Worm (Caenorhabditis elegans) whole organism, mixed stage, embryonic: ENCODE data around the gene K08E5.6.

Experiments
- bed-3 ChIP-seq: fragments of 200-800 bp; sonication (Bioruptor generic); optimal IDR thresholded peaks from 3 replicates; lab custom pipeline; 2018; ENCODE audit warnings: mild to moderate bottlenecking, missing genetic modification characterization, moderate library complexity, missing compliant biosample characterization
- ceh-39 ChIP-seq: fragments of 150-350 bp; optimal IDR thresholded peaks from 2 replicates; lab custom pipeline; 2014; ENCODE audit warnings: missing biosample characterization, missing genetic modification characterization
- lsy-2 ChIP-seq: fragments of 150-350 bp; optimal IDR thresholded peaks from 2 replicates; lab custom pipeline; 2014; ENCODE audit warnings: missing biosample characterization, missing genetic modification characterization
- nhr-237 ChIP-seq: fragments of 150-350 bp; optimal IDR thresholded peaks from 2 replicates; lab custom pipeline; 2014; ENCODE audit warnings: missing biosample characterization, missing genetic modification characterization
- nhr-28 ChIP-seq: fragments of 150-350 bp; optimal IDR thresholded peaks from 2 replicates; lab custom pipeline; 2014; ENCODE audit warnings: missing biosample characterization, missing genetic modification characterization
- nhr-76 ChIP-seq: sonication (generic microtip); optimal IDR thresholded peaks from 2 replicates; lab custom pipeline; 2017; ENCODE audit warnings: missing biosample characterization, missing genetic modification characterization
- snpc-4 ChIP-seq: fragments of 150-350 bp; optimal IDR thresholded peaks from 2 replicates; lab custom pipeline; 2014; ENCODE audit warnings: missing biosample characterization, missing genetic modification characterization
- unc-120 ChIP-seq: sonication (generic microtip); optimal IDR thresholded peaks from 2 replicates; lab custom pipeline; 2017; ENCODE audit warnings: missing genetic modification characterization, missing compliant biosample characterization; ENCODE audit not compliant: poor library complexity, severe bottlenecking
- unc-62 ChIP-seq: fragments of 150-350 bp; optimal IDR thresholded peaks from 2 replicates; lab custom pipeline; 2014; ENCODE audit warnings: missing biosample characterization, missing genetic modification reagents, missing genetic modification characterization
- ztf-11 ChIP-seq: fragments of 150-350 bp; optimal IDR thresholded peaks from 2 replicates; lab custom pipeline; 2014; ENCODE audit warnings: missing biosample characterization, missing genetic modification characterization

DNA sequence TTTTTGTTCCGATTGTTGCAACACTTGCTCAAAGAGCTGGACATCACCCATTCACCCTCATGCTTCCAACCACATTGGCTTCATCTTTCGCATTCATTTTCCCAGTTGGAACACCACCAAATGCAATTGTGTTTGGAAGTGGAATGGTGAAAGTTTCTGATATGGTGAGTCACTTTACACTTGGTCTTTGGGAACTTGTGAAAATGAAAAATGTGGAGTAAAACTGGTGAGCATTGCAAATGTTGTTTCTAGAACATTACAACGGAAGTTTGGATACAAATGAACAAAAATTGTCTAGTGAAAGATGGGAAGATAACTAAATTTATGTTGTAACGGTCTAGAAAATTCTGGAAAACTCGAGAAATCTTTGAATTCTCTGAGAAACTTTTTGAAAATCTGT lies 15.4 kb downstream of the K08E5.6 start:
- TF ChIP-seq nhr-76 (tag; lab: Kevin White, UChicago), result no peak
- TF ChIP-seq ztf-11 (tag; lab: Kevin White, UChicago), result no peak
- TF ChIP-seq lsy-2 (tag; lab: Kevin White, UChicago), result no peak
- no peak for TF ChIP-seq nhr-28 (tag; lab: Kevin White, UChicago)
- TF ChIP-seq ceh-39 (tag; lab: Kevin White, UChicago), result no peak
- TF ChIP-seq unc-62 (GFP tag; lab: Kevin White, UChicago), result no peak
- TF ChIP-seq bed-3 (GFP tag; lab: Kevin White, UChicago), result no peak
- TF ChIP-seq nhr-237 (tag; lab: Kevin White, UChicago), result no peak
- no peak for TF ChIP-seq unc-120
- no peak for TF ChIP-seq snpc-4 (tag; lab: Kevin White, UChicago)
